Worm (Caenorhabditis elegans) whole organism, midembryonic: Measurements from ENCODE around the gene btbd-10.

Source experiments
- T22C8.4 ChIP-seq: fragments of 200-800 bp; sonication (Bioruptor generic); IDR thresholded peaks from 2 replicates; pipeline ENCODE4 v1.3.6; 2022; ENCODE audit warnings: missing genetic modification characterization, missing compliant biosample characterization
- flt-1 ChIP-seq: fragments of 200-800 bp; sonication (Bioruptor generic); IDR thresholded peaks from 2 replicates; pipeline ENCODE4 v1.3.6; 2022; ENCODE audit warnings: missing genetic modification characterization, missing compliant biosample characterization
- med-1 ChIP-seq: sonication (generic microtip); optimal IDR thresholded peaks from 2 replicates; lab custom pipeline; 2017; ENCODE audit warnings: missing genetic modification characterization, mild to moderate bottlenecking, missing compliant biosample characterization, antibody characterized with exemption, missing genetic modification reagents; ENCODE audit not compliant: insufficient read depth
- ref-1 ChIP-seq: fragments of 200-800 bp; sonication (Bioruptor generic); conservative IDR thresholded peaks from 2 replicates; pipeline ENCODE4 v1.3.6; 2022; ENCODE audit warnings: missing genetic modification reagents, missing genetic modification characterization, missing compliant biosample characterization
- ztf-23 ChIP-seq: fragments of 200-800 bp; sonication (Bioruptor generic); IDR thresholded peaks from 2 replicates; pipeline ENCODE4 v1.3.6; 2022; ENCODE audit warnings: missing genetic modification reagents, missing genetic modification characterization, missing compliant biosample characterization
- ztf-29 ChIP-seq: fragments of 200-800 bp; sonication (Bioruptor generic); IDR thresholded peaks from 2 replicates; pipeline ENCODE4 v1.3.6; 2022; ENCODE audit warnings: missing genetic modification reagents, missing genetic modification characterization, missing compliant biosample characterization

DNA sequence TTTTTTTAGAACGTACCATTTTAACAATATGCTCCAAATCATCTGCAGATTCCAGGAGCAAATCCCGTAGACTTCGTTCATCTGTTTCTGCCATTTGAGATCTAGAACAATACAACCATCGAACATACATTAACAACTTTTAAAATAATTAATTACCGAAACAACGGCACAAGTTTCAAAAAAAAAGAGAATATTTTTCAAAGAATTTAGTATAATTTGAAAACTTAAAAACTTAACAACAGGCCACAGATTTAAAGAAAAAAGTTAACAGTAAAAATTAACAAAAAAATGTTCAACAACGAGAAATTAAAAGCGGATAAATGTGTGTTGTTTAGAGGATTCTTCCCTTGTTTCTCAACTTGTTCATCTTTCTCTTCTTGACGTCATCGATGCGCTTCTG is 39.0 kb downstream of the btbd-10 start, which contains the start of gene mdt-4:
- no peak for TF ChIP-seq med-1 (GFP tag; lab: Kevin White, UChicago)
- no peak for TF ChIP-seq ztf-29 (GFP tag; lab: Robert Waterston, UW)
- no peak for TF ChIP-seq ztf-23
- no peak for TF ChIP-seq T22C8.4 (GFP tag; lab: Robert Waterston, UW)
- TF ChIP-seq flt-1 (GFP tag; lab: Robert Waterston, UW): no peak
- no peak for TF ChIP-seq ref-1 (GFP tag; lab: Robert Waterston, UW)
